Fruit fly (Drosophila melanogaster) whole organism, embryonic: ENCODE results near the gene cup.

Source experiments
- Atf3 ChIP-seq: fragments of 200-800 bp; sonication (Bioruptor generic); optimal IDR thresholded peaks from 3 replicates; lab custom pipeline; 2016; ENCODE audit warnings: missing biosample characterization, missing genetic modification characterization
- CG10366 ChIP-seq: fragments of 200-800 bp; sonication (Bioruptor generic); IDR thresholded peaks from 2 replicates; pipeline ENCODE4 v1.3.6; 2022; ENCODE audit warnings: missing biosample characterization, missing genetic modification characterization
- CG11093 ChIP-seq: fragments of 200-800 bp; sonication (Bioruptor generic); IDR thresholded peaks from 3 replicates; pipeline ENCODE4 v1.3.6; 2022; ENCODE audit warnings: missing biosample characterization, missing genetic modification characterization
- CG11504 ChIP-seq: fragments of 200-800 bp; sonication (Bioruptor generic); optimal IDR thresholded peaks from 3 replicates; lab custom pipeline; 2019; ENCODE audit warnings: missing biosample characterization, mild to moderate bottlenecking, missing genetic modification characterization, moderate library complexity
- CG12219 ChIP-seq: fragments of 200-800 bp; sonication (Bioruptor generic); optimal IDR thresholded peaks from 3 replicates; lab custom pipeline; 2018; ENCODE audit warnings: missing biosample characterization, mild to moderate bottlenecking, missing genetic modification characterization
- CG13123 ChIP-seq: fragments of 200-800 bp; sonication (Bioruptor generic); optimal IDR thresholded peaks from 2 replicates; lab custom pipeline; 2016; ENCODE audit warnings: missing biosample characterization, missing genetic modification characterization
- CG14050 ChIP-seq: fragments of 200-800 bp; sonication (Bioruptor generic); IDR thresholded peaks from 3 replicates; pipeline ENCODE4 v1.3.6; 2022; ENCODE audit warnings: missing biosample characterization, missing genetic modification characterization
- CG14441 ChIP-seq: fragments of 200-800 bp; sonication (Bioruptor generic); IDR thresholded peaks from 2 replicates; pipeline ENCODE4 v1.3.6; 2022; ENCODE audit warnings: missing biosample characterization, missing genetic modification characterization
- CG15696 ChIP-seq: fragments of 200-800 bp; sonication (Bioruptor generic); optimal IDR thresholded peaks from 2 replicates; lab custom pipeline; 2019; ENCODE audit warnings: missing biosample characterization, mild to moderate bottlenecking, missing genetic modification characterization, moderate library complexity
- CG18619 ChIP-seq: fragments of 200-800 bp; sonication (Bioruptor generic); optimal IDR thresholded peaks from 3 replicates; lab custom pipeline; 2017; ENCODE audit warnings: missing biosample characterization, mild to moderate bottlenecking, missing genetic modification characterization
- CG34224 ChIP-seq: fragments of 200-800 bp; sonication (Bioruptor generic); IDR thresholded peaks from 3 replicates; pipeline ENCODE4 v1.3.6; 2022; ENCODE audit warnings: missing biosample characterization, missing genetic modification characterization; ENCODE audit not compliant: partially characterized antibody
- CG34422 ChIP-seq: fragments of 200-800 bp; sonication (Bioruptor generic); IDR thresholded peaks from 3 replicates; pipeline ENCODE4 v1.3.6; 2022; ENCODE audit warnings: missing biosample characterization, missing genetic modification characterization
- CG4360 ChIP-seq: fragments of 200-800 bp; sonication (Bioruptor generic); IDR thresholded peaks from 2 replicates; pipeline ENCODE4 v1.3.6; 2022; ENCODE audit warnings: missing biosample characterization, missing genetic modification characterization
- CG5953 ChIP-seq: fragments of 200-800 bp; sonication (Bioruptor generic); IDR thresholded peaks from 2 replicates; pipeline ENCODE4 v1.3.6; 2022; ENCODE audit warnings: missing biosample characterization, missing genetic modification characterization
- CG6254 ChIP-seq: fragments of 200-800 bp; sonication (Bioruptor generic); optimal IDR thresholded peaks from 3 replicates; lab custom pipeline; 2017; ENCODE audit warnings: mild to moderate bottlenecking, missing biosample characterization, missing genetic modification reagents, missing genetic modification characterization
- CG7372 ChIP-seq: fragments of 200-800 bp; sonication (Bioruptor generic); IDR thresholded peaks from 2 replicates; pipeline ENCODE4 v1.3.6; 2022; ENCODE audit warnings: missing biosample characterization, missing genetic modification characterization
- CG7987 ChIP-seq: fragments of 200-800 bp; sonication (Bioruptor generic); optimal IDR thresholded peaks from 2 replicates; lab custom pipeline; 2018; ENCODE audit warnings: missing biosample characterization, mild to moderate bottlenecking, missing genetic modification characterization, moderate library complexity
- D19A ChIP-seq: fragments of 200-800 bp; optimal IDR thresholded peaks from 3 replicates; lab custom pipeline; 2019; ENCODE audit warnings: missing biosample characterization, mild to moderate bottlenecking, missing genetic modification characterization, moderate library complexity
- Drgx ChIP-seq: fragments of 200-800 bp; sonication (Bioruptor generic); IDR thresholded peaks from 2 replicates; pipeline ENCODE4 v1.3.6; 2022; ENCODE audit warnings: missing biosample characterization, missing genetic modification characterization
- E2f2 ChIP-seq: fragments of 200-800 bp; sonication (Bioruptor generic); IDR thresholded peaks from 2 replicates; pipeline ENCODE4 v1.3.6; 2022; ENCODE audit warnings: missing biosample characterization, missing genetic modification characterization
- HLH4C ChIP-seq: fragments of 200-800 bp; sonication (Bioruptor generic); IDR thresholded peaks from 3 replicates; pipeline ENCODE4 v1.3.6; 2022; ENCODE audit warnings: missing biosample characterization, missing genetic modification characterization; ENCODE audit not compliant: partially characterized antibody
- Hr78 ChIP-seq, 2 experiments: fragments of 200-800 bp in 1 of 2; fragments of >200 bp in 1 of 2; sonication (Bioruptor generic) in 1 of 2; optimal IDR thresholded peaks; 2 replicates each; lab custom pipeline; 2017 to 2019; ENCODE audit warnings: missing biosample characterization in 2 of 2, missing genetic modification characterization in 2 of 2, mild to moderate bottlenecking in 1 of 2, moderate library complexity in 1 of 2
- MBD-R2 ChIP-seq: fragments of 200-800 bp; sonication (Bioruptor generic); IDR thresholded peaks from 2 replicates; pipeline ENCODE4 v1.3.6; 2022; ENCODE audit warnings: missing biosample characterization, missing genetic modification characterization
- Mad ChIP-seq: fragments of 200-800 bp; sonication (Bioruptor generic); optimal IDR thresholded peaks from 2 replicates; lab custom pipeline; 2016; ENCODE audit warnings: missing biosample characterization, missing genetic modification characterization
- Oaz ChIP-seq: fragments of 200-800 bp; sonication (Bioruptor generic); IDR thresholded peaks from 2 replicates; pipeline ENCODE4 v1.3.6; 2022; ENCODE audit warnings: missing biosample characterization, missing genetic modification characterization
- Rfx ChIP-seq: fragments of 200-800 bp; sonication (Bioruptor generic); IDR thresholded peaks from 2 replicates; pipeline ENCODE4 v1.3.6; 2022; ENCODE audit warnings: missing biosample characterization, missing genetic modification characterization
- Rx ChIP-seq: fragments of 200-800 bp; sonication (Bioruptor generic); IDR thresholded peaks from 2 replicates; pipeline ENCODE4 v1.3.6; 2022; ENCODE audit warnings: missing biosample characterization, missing genetic modification characterization
- Sin3A ChIP-seq: fragments of >200 bp; optimal IDR thresholded peaks from 2 replicates; lab custom pipeline; 2018
- Ssrp ChIP-seq: fragments of 200-800 bp; sonication (Bioruptor generic); optimal IDR thresholded peaks from 2 replicates; lab custom pipeline; 2018; ENCODE audit warnings: missing biosample characterization, mild to moderate bottlenecking, missing genetic modification characterization, moderate library complexity
- ase ChIP-seq: fragments of 200-800 bp; sonication (Bioruptor generic); IDR thresholded peaks from 3 replicates; pipeline ENCODE4 v1.3.6; 2022; ENCODE audit warnings: missing biosample characterization, missing genetic modification characterization
- ash1 ChIP-seq: fragments of 200-800 bp; sonication (Bioruptor generic); optimal IDR thresholded peaks from 2 replicates; lab custom pipeline; 2018; ENCODE audit warnings: missing biosample characterization, mild to moderate bottlenecking, missing genetic modification characterization
- bowl ChIP-seq: fragments of 200-800 bp; sonication (Bioruptor generic); IDR thresholded peaks from 2 replicates; pipeline ENCODE4 v1.3.6; 2022; ENCODE audit warnings: missing biosample characterization, missing genetic modification characterization
- chif ChIP-seq, 2 experiments: fragments of 200-800 bp; sonication (Bioruptor generic); optimal IDR thresholded peaks; 3 replicates each; lab custom pipeline; 2016; ENCODE audit warnings: missing biosample characterization in 2 of 2, missing genetic modification characterization in 2 of 2
- chinmo ChIP-seq: fragments of 200-800 bp; sonication (Bioruptor generic); IDR thresholded peaks from 4 replicates; pipeline ENCODE4 v1.3.6; 2022; ENCODE audit warnings: missing biosample characterization, missing genetic modification characterization; ENCODE audit not compliant: partially characterized antibody
- dimm ChIP-seq: fragments of 200-800 bp; sonication (Bioruptor generic); IDR thresholded peaks from 2 replicates; pipeline ENCODE4 v1.3.6; 2022; ENCODE audit warnings: missing biosample characterization, missing genetic modification characterization
- gfzf ChIP-seq: fragments of 200-800 bp; sonication (Bioruptor generic); optimal IDR thresholded peaks from 2 replicates; lab custom pipeline; 2016; ENCODE audit warnings: missing biosample characterization, mild to moderate bottlenecking, missing genetic modification characterization, moderate library complexity
- grau ChIP-seq: fragments of 200-800 bp; optimal IDR thresholded peaks from 3 replicates; lab custom pipeline; 2019; ENCODE audit warnings: missing biosample characterization, mild to moderate bottlenecking, missing genetic modification characterization, moderate library complexity
- gro ChIP-seq: fragments of 200-800 bp; sonication (Bioruptor generic); optimal IDR thresholded peaks from 2 replicates; lab custom pipeline; 2016; ENCODE audit warnings: missing biosample characterization, missing genetic modification characterization
- hbn ChIP-seq: fragments of 200-800 bp; sonication (Bioruptor generic); IDR thresholded peaks from 2 replicates; pipeline ENCODE4 v1.3.6; 2022; ENCODE audit warnings: missing biosample characterization, missing genetic modification characterization; ENCODE audit not compliant: partially characterized antibody
- hkb ChIP-seq, 2 experiments: fragments of 200-800 bp in 1 of 2; fragments of >200 bp in 1 of 2; sonication (Bioruptor generic) in 1 of 2; IDR thresholded peaks in 1 of 2; optimal IDR thresholded peaks in 1 of 2; 2 replicates each; pipeline versions ENCODE4 v1.3.6 to Lab custom; 2017 to 2022; ENCODE audit warnings: missing biosample characterization in 1 of 2, missing genetic modification characterization in 1 of 2
- jing ChIP-seq: fragments of 200-800 bp; sonication (Bioruptor generic); optimal IDR thresholded peaks from 2 replicates; lab custom pipeline; 2018; ENCODE audit warnings: missing biosample characterization, mild to moderate bottlenecking, missing genetic modification characterization
- pan ChIP-seq, 4 experiments: fragments of >200 bp in 3 of 4; fragments of 200-800 bp in 1 of 4; sonication (Bioruptor generic) in 1 of 4; optimal IDR thresholded peaks in 3 of 4; IDR thresholded peaks in 1 of 4; 2 replicates each; pipeline versions ENCODE4 v1.3.6 to Lab custom; 2017 to 2022; ENCODE audit warnings: missing biosample characterization in 2 of 4, missing genetic modification characterization in 2 of 4, mixed read lengths in 1 of 4
- repo ChIP-seq: fragments of 200-800 bp; sonication (Bioruptor generic); optimal IDR thresholded peaks from 2 replicates; lab custom pipeline; 2016; ENCODE audit warnings: missing biosample characterization, missing genetic modification characterization
- sr ChIP-seq: fragments of 200-800 bp; sonication (Bioruptor generic); IDR thresholded peaks from 3 replicates; pipeline ENCODE4 v1.3.6; 2022; ENCODE audit warnings: missing biosample characterization, missing genetic modification characterization
- tap ChIP-seq: fragments of 200-800 bp; optimal IDR thresholded peaks from 3 replicates; lab custom pipeline; 2019; ENCODE audit warnings: missing biosample characterization, mild to moderate bottlenecking, missing genetic modification characterization, moderate library complexity
- tll ChIP-seq, 2 experiments: fragments of 200-800 bp in 1 of 2; fragments of >200 bp in 1 of 2; sonication (Bioruptor generic) in 1 of 2; optimal IDR thresholded peaks; 2 replicates each; lab custom pipeline; 2017 to 2019; ENCODE audit warnings: missing biosample characterization in 2 of 2, missing genetic modification characterization in 2 of 2, mild to moderate bottlenecking in 1 of 2, moderate library complexity in 1 of 2
- trem ChIP-seq: fragments of 200-800 bp; optimal IDR thresholded peaks from 3 replicates; lab custom pipeline; 2019; ENCODE audit warnings: missing biosample characterization, mild to moderate bottlenecking, missing genetic modification characterization, moderate library complexity
- trh ChIP-seq: fragments of 200-800 bp; sonication (Bioruptor generic); optimal IDR thresholded peaks from 2 replicates; lab custom pipeline; 2016; ENCODE audit warnings: missing biosample characterization, missing genetic modification characterization
- vfl ChIP-seq: fragments of 200-800 bp; sonication (Bioruptor generic); optimal IDR thresholded peaks from 2 replicates; lab custom pipeline; 2016; ENCODE audit warnings: missing biosample characterization, missing genetic modification characterization

cup gene

DNA sequence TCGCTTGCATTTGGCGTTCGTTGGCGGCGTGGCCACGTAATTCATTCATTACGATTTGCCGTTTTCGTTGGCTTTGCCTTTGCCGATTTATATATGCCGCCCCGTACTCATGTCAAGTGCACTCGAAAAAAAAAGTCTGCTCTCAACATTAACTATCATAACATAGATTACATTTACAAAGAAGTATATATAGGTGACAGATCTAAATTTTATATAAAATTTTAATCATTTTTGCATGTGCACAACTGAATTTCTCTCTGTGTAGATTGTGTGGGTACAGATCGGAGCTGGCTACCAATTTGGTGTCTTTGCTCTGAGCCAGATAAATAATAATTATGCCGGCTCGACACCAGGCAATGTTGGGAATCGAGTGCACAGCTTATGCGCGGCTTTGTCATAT is 34.9 kb downstream of the cup start (continued):
- TF ChIP-seq ase (GFP tag; lab: Robert Waterston, UW) (peak; percentile 59; the same call in 1 of the 3 replicates), CG11093 (GFP tag; lab: Robert Waterston, UW) (peak; percentile 57; the same call in 1 of the 3 replicates), tll (GFP tag; optimal IDR thresholded peaks at IDR 0.05; lab: Kevin White, UChicago) (no peak), bowl (GFP tag; lab: Robert Waterston, UW) (no peak), Rx (GFP tag; lab: Robert Waterston, UW) (peak; percentile 33; the same call in 1 of the 2 replicates), gro (GFP tag; lab: Kevin White, UChicago) (no peak), Oaz (0 out of 2 replicates have a peak, but pooled peaks have one; percentile 32), repo (GFP tag; lab: Kevin White, UChicago) (no peak), CG12219 (GFP tag; lab: Kevin White, UChicago) (peak; percentile 34), chinmo (GFP tag; lab: Robert Waterston, UW) (no peak), trh (no peak), Hr78 (GFP tag; optimal IDR thresholded peaks at IDR 0.05; lab: Kevin White, UChicago) (no peak), D19A (peak; percentile 11), Atf3 (peak; percentile 6), CG6254 (GFP tag; lab: Kevin White, UChicago) (no peak), CG14050 (GFP tag; lab: Robert Waterston, UW) (peak; percentile 40; the same call in 1 of the 3 replicates), dimm (GFP tag; lab: Robert Waterston, UW) (no peak), chif (GFP tag; optimal IDR thresholded peaks at IDR 0.05; lab: Kevin White, UChicago) (peak; percentile 14 to 57), Drgx (GFP tag; lab: Robert Waterston, UW) (peak; percentile 80), hbn (no peak), gfzf (GFP tag; lab: Kevin White, UChicago) (no peak), Mad (GFP tag; lab: Kevin White, UChicago) (no peak), CG14441 (GFP tag; lab: Robert Waterston, UW) (peak; percentile 73), MBD-R2 (GFP tag; lab: Robert Waterston, UW) (no peak), CG34422 (GFP tag; lab: Robert Waterston, UW) (peak; percentile 75; the same call in 1 of the 3 replicates), ash1 (GFP tag; lab: Kevin White, UChicago) (no peak), CG4360 (GFP tag; lab: Robert Waterston, UW) (no peak), CG11504 (tag; lab: Kevin White, UChicago) (peak; percentile 65), grau (tag; lab: Kevin White, UChicago) (peak; percentile 50), Sin3A (lab: Kevin White, UChicago) (no peak), trem (tag; lab: Kevin White, UChicago) (peak; percentile 4), CG7987 (GFP tag; lab: Kevin White, UChicago) (no peak), pan (optimal IDR thresholded peaks at IDR 0.05; lab: Kevin White, UChicago) (no peak), pan (GFP tag; optimal IDR thresholded peaks at IDR 0.05 in 1 of 2, IDR thresholded peaks at IDR 0.05 in 1 of 2) (peak in 1 of 2 experiments; percentile 78), CG13123 (GFP tag; lab: Kevin White, UChicago) (peak; percentile 2), CG7372 (GFP tag; lab: Robert Waterston, UW) (0 out of 2 replicates have a peak, but pooled peaks have one; percentile 43), CG10366 (no peak; the same call in 1 of the 2 replicates), HLH4C (no peak), tap (tag; lab: Kevin White, UChicago) (peak; percentile 37), Ssrp (tag; lab: Kevin White, UChicago) (peak; percentile 42), jing (peak; percentile 3), CG18619 (GFP tag; lab: Kevin White, UChicago) (peak; percentile 15), vfl (no peak), E2f2 (GFP tag; lab: Robert Waterston, UW) (peak; percentile 29; the same call in 1 of the 2 replicates), hkb (optimal IDR thresholded peaks at IDR 0.05; lab: Kevin White, UChicago) (no peak), hkb (GFP tag; IDR thresholded peaks at IDR 0.05; lab: Robert Waterston, UW) (peak; percentile 24; the same call in 1 of the 2 replicates), Rfx (peak; percentile 64), CG34224 (GFP tag; lab: Robert Waterston, UW) (no peak), sr (GFP tag; lab: Robert Waterston, UW) (no peak), CG15696 (peak; percentile 5), CG5953 (GFP tag; lab: Robert Waterston, UW) (no peak)
